Worm (Caenorhabditis elegans) whole organism, L1 larva: Measurements from ENCODE around the gene unc-32.

Source experiments
- C04F5.9 ChIP-seq: sonication (generic microtip); optimal IDR thresholded peaks from 2 replicates; lab custom pipeline; 2016; ENCODE audit warnings: missing genetic modification characterization, missing compliant biosample characterization
- C34B4.2 ChIP-seq: sonication (generic microtip); optimal IDR thresholded peaks from 2 replicates; lab custom pipeline; 2017; ENCODE audit warnings: mild to moderate bottlenecking, missing genetic modification characterization, missing compliant biosample characterization
- Y116A8C.19 ChIP-seq: sonication (generic microtip); optimal IDR thresholded peaks from 2 replicates; lab custom pipeline; 2016; ENCODE audit warnings: missing compliant biosample characterization, missing genetic modification characterization, borderline replicate concordance
- ama-1 ChIP-seq: fragments of 150-350 bp; optimal IDR thresholded peaks from 2 replicates; lab custom pipeline; 2014
- blmp-1 ChIP-seq: fragments of 150-350 bp; optimal IDR thresholded peaks from 2 replicates; lab custom pipeline; 2014; ENCODE audit warnings: missing biosample characterization, missing genetic modification characterization
- ceh-8 ChIP-seq: fragments of 200-800 bp; sonication (Bioruptor generic); optimal IDR thresholded peaks from 2 replicates; lab custom pipeline; 2018; ENCODE audit warnings: mild to moderate bottlenecking, missing genetic modification characterization, moderate library complexity, missing compliant biosample characterization
- ceh-82 ChIP-seq, 3 experiments: fragments of 150-350 bp in 1 of 3; sonication (generic microtip) in 2 of 3; optimal IDR thresholded peaks; 2 replicates each; lab custom pipeline; 2014 to 2017; ENCODE audit warnings: missing biosample characterization in 3 of 3, missing genetic modification characterization in 3 of 3
- ces-1 ChIP-seq: fragments of 150-350 bp; optimal IDR thresholded peaks from 2 replicates; lab custom pipeline; 2014; ENCODE audit warnings: missing biosample characterization, missing genetic modification reagents, missing genetic modification characterization
- dpl-1 ChIP-seq, 3 experiments: fragments of 150-350 bp in 2 of 3; sonication (generic microtip) in 1 of 3; optimal IDR thresholded peaks; 2 replicates each; lab custom pipeline; 2014 to 2017; ENCODE audit warnings: missing biosample characterization in 3 of 3, missing genetic modification characterization in 3 of 3, missing genetic modification reagents in 3 of 3
- egl-13 ChIP-seq: sonication (generic microtip); optimal IDR thresholded peaks from 2 replicates; lab custom pipeline; 2016; ENCODE audit warnings: missing genotype, missing genetic modification reagents, missing genetic modification characterization, missing compliant biosample characterization
- egl-27 ChIP-seq, 2 experiments: fragments of 150-350 bp in 1 of 2; sonication (generic microtip); optimal IDR thresholded peaks; 3 replicates each; lab custom pipeline; 2017 to 2018; ENCODE audit warnings: missing biosample characterization in 2 of 2, missing genetic modification characterization in 2 of 2, missing genetic modification reagents in 2 of 2
- elt-3 ChIP-seq, 6 experiments: fragments of 150-350 bp in 1 of 6; sonication (generic microtip); optimal IDR thresholded peaks; 2 replicates each; lab custom pipeline; 2017 to 2018; ENCODE audit warnings: missing biosample characterization in 6 of 6, missing genetic modification characterization in 6 of 6, inconsistent platforms in 1 of 6
- fkh-10 ChIP-seq: sonication (generic microtip); optimal IDR thresholded peaks from 2 replicates; lab custom pipeline; 2017; ENCODE audit warnings: missing biosample characterization, missing genetic modification reagents, missing genetic modification characterization
- fkh-4 ChIP-seq: sonication (generic microtip); optimal IDR thresholded peaks from 2 replicates; lab custom pipeline; 2016; ENCODE audit warnings: missing compliant biosample characterization, missing genetic modification characterization, borderline replicate concordance
- fkh-8 ChIP-seq: sonication (generic microtip); optimal IDR thresholded peaks from 2 replicates; lab custom pipeline; 2016; ENCODE audit warnings: mild to moderate bottlenecking, missing genetic modification characterization, missing compliant biosample characterization
- grh-1 ChIP-seq: fragments of 200-800 bp; sonication (Bioruptor generic); IDR thresholded peaks from 2 replicates; pipeline ENCODE4 v1.3.6; 2022; ENCODE audit warnings: missing genetic modification reagents, missing genetic modification characterization, missing compliant biosample characterization
- hlh-17 ChIP-seq: fragments of 200-800 bp; sonication (Bioruptor generic); optimal IDR thresholded peaks from 2 replicates; lab custom pipeline; 2018; ENCODE audit warnings: missing genetic modification characterization, mild to moderate bottlenecking, missing compliant biosample characterization, moderate library complexity, borderline replicate concordance
- hlh-4 ChIP-seq: sonication (generic microtip); optimal IDR thresholded peaks from 2 replicates; lab custom pipeline; 2016; ENCODE audit warnings: mild to moderate bottlenecking, missing genetic modification characterization, missing compliant biosample characterization
- hpl-2 ChIP-seq: fragments of 150-350 bp; optimal IDR thresholded peaks from 2 replicates; lab custom pipeline; 2014; ENCODE audit warnings: missing biosample characterization, missing genetic modification reagents, missing genetic modification characterization
- jun-1 ChIP-seq: fragments of 150-350 bp; optimal IDR thresholded peaks from 2 replicates; lab custom pipeline; 2014; ENCODE audit warnings: missing biosample characterization, missing genetic modification reagents, missing genetic modification characterization
- lin-14 ChIP-seq: fragments of 200-800 bp; sonication (Bioruptor generic); optimal IDR thresholded peaks from 2 replicates; lab custom pipeline; 2018; ENCODE audit warnings: mild to moderate bottlenecking, missing genetic modification characterization, moderate library complexity, missing compliant biosample characterization
- lir-3 ChIP-seq: sonication (generic microtip); optimal IDR thresholded peaks from 2 replicates; lab custom pipeline; 2016; ENCODE audit warnings: mild to moderate bottlenecking, missing genetic modification characterization, moderate library complexity, missing compliant biosample characterization; ENCODE audit not compliant: poor library complexity
- mdl-1 ChIP-seq, 2 experiments: fragments of 150-350 bp; optimal IDR thresholded peaks; 2 replicates each; lab custom pipeline; 2014 to 2017; ENCODE audit warnings: missing biosample characterization in 2 of 2, missing genetic modification characterization in 2 of 2, inconsistent platforms in 1 of 2
- mef-2 ChIP-seq: fragments of 150-350 bp; optimal IDR thresholded peaks from 2 replicates; lab custom pipeline; 2014; ENCODE audit warnings: missing biosample characterization, missing genetic modification characterization
- nhr-12 ChIP-seq: sonication (generic microtip); optimal IDR thresholded peaks from 2 replicates; lab custom pipeline; 2017; ENCODE audit warnings: missing biosample characterization, missing genetic modification characterization
- nhr-28 ChIP-seq: fragments of 150-350 bp; optimal IDR thresholded peaks from 2 replicates; lab custom pipeline; 2014; ENCODE audit warnings: missing biosample characterization, missing genetic modification characterization
- nhr-47 ChIP-seq: sonication (generic microtip); optimal IDR thresholded peaks from 2 replicates; lab custom pipeline; 2016; ENCODE audit warnings: mild to moderate bottlenecking, missing genetic modification characterization, moderate library complexity, missing compliant biosample characterization
- nhr-77 ChIP-seq: fragments of 150-350 bp; optimal IDR thresholded peaks from 2 replicates; lab custom pipeline; 2014; ENCODE audit warnings: missing biosample characterization, missing genetic modification characterization
- nhr-84 ChIP-seq: sonication (generic microtip); optimal IDR thresholded peaks from 2 replicates; lab custom pipeline; 2017; ENCODE audit warnings: missing biosample characterization, missing genetic modification characterization
- nhr-85 ChIP-seq: sonication (generic microtip); peaks from one replicate; lab custom pipeline; 2016; ENCODE audit warnings: missing genetic modification characterization, inconsistent platforms, missing compliant biosample characterization
- pqm-1 ChIP-seq: sonication (generic microtip); optimal IDR thresholded peaks from 3 replicates; lab custom pipeline; 2017; ENCODE audit warnings: missing biosample characterization, missing genetic modification characterization
- sup-37 ChIP-seq: fragments of 200-800 bp; sonication (Bioruptor generic); optimal IDR thresholded peaks from 2 replicates; lab custom pipeline; 2018; ENCODE audit warnings: mild to moderate bottlenecking, missing genetic modification characterization, missing compliant biosample characterization
- swsn-7 ChIP-seq: sonication (generic microtip); optimal IDR thresholded peaks from 2 replicates; lab custom pipeline; 2016; ENCODE audit warnings: missing genetic modification characterization, missing compliant biosample characterization
- unc-98 ChIP-seq: fragments of 200-800 bp; sonication (Bioruptor generic); IDR thresholded peaks from 2 replicates; pipeline ENCODE4 v1.3.6; 2022; ENCODE audit warnings: missing genetic modification characterization, missing compliant biosample characterization
- vab-15 ChIP-seq: sonication (generic microtip); optimal IDR thresholded peaks from 2 replicates; lab custom pipeline; 2017; ENCODE audit warnings: missing genotype, mild to moderate bottlenecking, missing genetic modification characterization, missing compliant biosample characterization
- xbp-1 ChIP-seq: sonication (generic microtip); optimal IDR thresholded peaks from 2 replicates; lab custom pipeline; 2016; ENCODE audit warnings: missing genetic modification characterization, missing compliant biosample characterization
- zip-4 ChIP-seq: fragments of 200-800 bp; sonication (Bioruptor generic); optimal IDR thresholded peaks from 2 replicates; lab custom pipeline; 2018; ENCODE audit warnings: mild to moderate bottlenecking, missing genetic modification characterization, moderate library complexity, missing compliant biosample characterization
- ztf-11 ChIP-seq, 2 experiments: sonication (generic microtip); optimal IDR thresholded peaks; 2 replicates each; lab custom pipeline; 2016 to 2017; ENCODE audit warnings: missing genetic modification characterization in 2 of 2, missing biosample characterization in 1 of 2, missing compliant biosample characterization in 1 of 2
- ztf-4 ChIP-seq: fragments of 150-350 bp; optimal IDR thresholded peaks from 2 replicates; lab custom pipeline; 2014; ENCODE audit warnings: missing biosample characterization, missing genetic modification characterization

Gene unc-32

ce11 chrIII:8873990-8874668 lies 31.3 kb upstream of the unc-32 start (continued):
- TF ChIP-seq fkh-4 (tag; lab: Kevin White, UChicago), result no peak
- peak; percentile 71 for TF ChIP-seq ama-1 (lab: Kevin White, UChicago)
- TF ChIP-seq egl-13 (tag; lab: Kevin White, UChicago), result peak; percentile 61
- peak; percentile 97 for TF ChIP-seq lin-14
- peak; percentile 59 for TF ChIP-seq C04F5.9
- no peak for TF ChIP-seq unc-98
- peak; percentile 66 for TF ChIP-seq xbp-1 (tag; lab: Kevin White, UChicago)
- TF ChIP-seq fkh-8 (tag; lab: Kevin White, UChicago), result peak; percentile 81
- peak; percentile 80 for TF ChIP-seq nhr-85 (tag; lab: Kevin White, UChicago)
- no peak for TF ChIP-seq ces-1 (GFP tag; lab: Kevin White, UChicago)
- TF ChIP-seq nhr-84 (tag; lab: Kevin White, UChicago), result no peak
- no peak for TF ChIP-seq elt-3 (tag; optimal IDR thresholded peaks at IDR 0.05; lab: Kevin White, UChicago)
- peak; percentile 70 for TF ChIP-seq fkh-10
- peak; percentile 64 for TF ChIP-seq ztf-4 (tag; lab: Kevin White, UChicago)
- TF ChIP-seq zip-4, result no peak
- peak; percentile 71 to 84 (median 74) for TF ChIP-seq ceh-82 (tag; optimal IDR thresholded peaks at IDR 0.05; lab: Kevin White, UChicago)
- TF ChIP-seq pqm-1 (tag; lab: Kevin White, UChicago), result no peak
- TF ChIP-seq C34B4.2, result peak; percentile 59
- peak; percentile 85 for TF ChIP-seq nhr-47 (tag; lab: Kevin White, UChicago)
- no peak for TF ChIP-seq ceh-8
- peak; percentile 43 to 53 (median 51) for TF ChIP-seq dpl-1 (GFP tag; optimal IDR thresholded peaks at IDR 0.05; lab: Kevin White, UChicago)

- peak; percentile 49 for TF ChIP-seq lin-14
- peak; percentile 93 for TF ChIP-seq fkh-10
- TF ChIP-seq nhr-77 (tag; lab: Kevin White, UChicago), result no peak
- TF ChIP-seq hpl-2 (GFP tag; lab: Kevin White, UChicago), result no peak
- TF ChIP-seq grh-1 (GFP tag; lab: Robert Waterston, UW), result no peak
Observed at ce11 chrIII:8877002-8877401, 28.4 kb upstream of the unc-32 start, which contains the start of gene K01F9.2. K01F9.2 (minus strand) TSS chrIII:8877128.

- TF ChIP-seq hlh-17 (GFP tag; lab: Kevin White, UChicago) (no peak), fkh-8 (tag; lab: Kevin White, UChicago) (no peak), hlh-4 (tag; lab: Kevin White, UChicago) (no peak), mdl-1 (tag; optimal IDR thresholded peaks at IDR 0.05; lab: Kevin White, UChicago) (no peak), sup-37 (GFP tag; lab: Kevin White, UChicago) (no peak), lir-3 (tag; lab: Kevin White, UChicago) (no peak), blmp-1 (tag; lab: Kevin White, UChicago) (no peak), mef-2 (tag; lab: Kevin White, UChicago) (no peak), vab-15 (tag; lab: Kevin White, UChicago) (no peak), fkh-10 (no peak), nhr-28 (tag; lab: Kevin White, UChicago) (no peak), nhr-12 (tag; lab: Kevin White, UChicago) (no peak)
Observed at ce11 chrIII:8878960-8879359, 26.5 kb upstream of the unc-32 start.

ce11 chrIII:8882333-8882732 lies 23.1 kb upstream of the unc-32 start:
- TF ChIP-seq egl-27 (tag; optimal IDR thresholded peaks at IDR 0.05; lab: Kevin White, UChicago) (no peak), ztf-11 (tag; optimal IDR thresholded peaks at IDR 0.05; lab: Kevin White, UChicago) (no peak), hlh-17 (GFP tag; lab: Kevin White, UChicago) (no peak), jun-1 (no peak), nhr-85 (tag; lab: Kevin White, UChicago) (no peak), Y116A8C.19 (tag; lab: Kevin White, UChicago) (no peak), swsn-7 (tag; lab: Kevin White, UChicago) (no peak)
